Fruit fly (Drosophila melanogaster) Kc167 (cell line): ENCODE data around the gene CG3604.

ENCODE experiments used
- Myc ChIP-seq: fragments of >200 bp; optimal IDR thresholded peaks from 2 replicates; lab custom pipeline; 2017; ENCODE audit warnings: missing external identifiers
- Sin3A ChIP-seq: fragments of >200 bp; optimal IDR thresholded peaks from 2 replicates; lab custom pipeline; 2018; ENCODE audit warnings: missing external identifiers
- h ChIP-seq: fragments of >200 bp; optimal IDR thresholded peaks from 3 replicates; lab custom pipeline; 2018; ENCODE audit warnings: missing external identifiers
- insv ChIP-seq: fragments of >200 bp; optimal IDR thresholded peaks from 3 replicates; lab custom pipeline; 2018; ENCODE audit warnings: missing external identifiers
- psq ChIP-seq: fragments of >200 bp; optimal IDR thresholded peaks from 2 replicates; lab custom pipeline; 2017; ENCODE audit warnings: missing external identifiers
- ttk ChIP-seq: sonication (Bioruptor generic); optimal IDR thresholded peaks from 2 replicates; lab custom pipeline; 2017; ENCODE audit warnings: missing external identifiers

Gene CG3604

dm6 chr2L:3657349-3658142 is 40.1 kb downstream of the CG3604 start:
- TF ChIP-seq ttk (lab: Kevin White, UChicago) (no peak), Sin3A (lab: Kevin White, UChicago) (no peak), psq (lab: Kevin White, UChicago) (no peak)

dm6 chr2L:3656667-3657066 is 41.0 kb downstream of the CG3604 start, which contains the start of gene for:
TSS of gene for (minus strand) at chr2L:3656953.
- TF ChIP-seq insv (lab: Kevin White, UChicago) (no peak), ttk (lab: Kevin White, UChicago) (no peak), Myc (lab: Kevin White, UChicago) (no peak), psq (lab: Kevin White, UChicago) (no peak), Sin3A (lab: Kevin White, UChicago) (no peak), h (lab: Kevin White, UChicago) (no peak)

dm6 chr2L:3655698-3656105 is 42.0 kb downstream of the CG3604 start:
- no peak for TF ChIP-seq Sin3A (lab: Kevin White, UChicago)
- TF ChIP-seq Myc (lab: Kevin White, UChicago), result no peak
- no peak for TF ChIP-seq ttk (lab: Kevin White, UChicago)
- TF ChIP-seq h (lab: Kevin White, UChicago), result no peak
- no peak for TF ChIP-seq psq (lab: Kevin White, UChicago)
- TF ChIP-seq insv (lab: Kevin White, UChicago), result no peak

dm6 chr2L:3654956-3655618 is 42.6 kb downstream of the CG3604 start:
- TF ChIP-seq Sin3A (lab: Kevin White, UChicago) (no peak), insv (lab: Kevin White, UChicago) (no peak), ttk (lab: Kevin White, UChicago) (no peak), h (lab: Kevin White, UChicago) (no peak), psq (lab: Kevin White, UChicago) (no peak), Myc (lab: Kevin White, UChicago) (no peak)

- TF ChIP-seq Myc (lab: Kevin White, UChicago), result no peak
- no peak for TF ChIP-seq insv (lab: Kevin White, UChicago)
- TF ChIP-seq psq (lab: Kevin White, UChicago), result no peak
- TF ChIP-seq ttk (lab: Kevin White, UChicago), result no peak
- no peak for TF ChIP-seq Sin3A (lab: Kevin White, UChicago)
- TF ChIP-seq h (lab: Kevin White, UChicago), result no peak
Measured at dm6 chr2L:3648173-3648972, 49.3 kb downstream of the CG3604 start.

- TF ChIP-seq h (lab: Kevin White, UChicago) (no peak), ttk (lab: Kevin White, UChicago) (no peak), Myc (lab: Kevin White, UChicago) (no peak), psq (lab: Kevin White, UChicago) (no peak), insv (lab: Kevin White, UChicago) (no peak), Sin3A (lab: Kevin White, UChicago) (no peak)
Measured at dm6 chr2L:3647521-3648172, 50.0 kb downstream of the CG3604 start.
